Fruit fly (Drosophila melanogaster) whole organism, prepupa: ENCODE data around the gene Pld3.

ENCODE experiments used
- Ets96B ChIP-seq: fragments of 200-800 bp; optimal IDR thresholded peaks from 2 replicates; lab custom pipeline; 2019; ENCODE audit warnings: missing biosample characterization, mild to moderate bottlenecking, missing genetic modification characterization, moderate library complexity
- Met ChIP-seq: fragments of 200-800 bp; sonication (Bioruptor generic); optimal IDR thresholded peaks from 3 replicates; lab custom pipeline; 2016; ENCODE audit warnings: missing biosample characterization, missing genetic modification characterization
- svp ChIP-seq: fragments of 200-800 bp; sonication (Bioruptor generic); peaks from one replicate; lab custom pipeline; 2016; ENCODE audit warnings: missing biosample characterization, missing genetic modification characterization
- vri ChIP-seq: fragments of 200-800 bp; sonication (Bioruptor generic); optimal IDR thresholded peaks from 3 replicates; lab custom pipeline; 2016; ENCODE audit warnings: missing biosample characterization, mild to moderate bottlenecking, missing genetic modification characterization

DNA sequence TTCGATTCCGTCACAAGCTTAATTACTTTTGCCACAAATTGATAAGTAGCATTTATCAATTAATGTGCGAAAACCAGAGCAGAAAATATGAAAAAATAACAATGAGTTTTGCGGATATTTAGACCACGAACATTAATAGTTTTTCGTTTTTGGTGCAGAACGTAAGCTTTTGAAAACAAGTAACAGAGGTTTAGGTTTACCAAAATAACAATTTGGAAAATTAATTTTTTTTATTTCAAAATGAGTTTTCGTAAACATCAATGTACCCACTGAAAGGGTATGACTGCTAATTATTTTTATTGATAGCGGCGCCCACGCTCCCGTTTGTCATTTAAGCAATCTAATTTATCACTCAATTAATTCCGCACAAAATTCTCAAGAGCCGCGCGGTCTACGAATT lies 36.7 kb downstream of the Pld3 start:
- no peak for TF ChIP-seq svp (GFP tag; lab: Kevin White, UChicago)
- TF ChIP-seq vri (GFP tag; lab: Kevin White, UChicago), result no peak
- TF ChIP-seq Met (GFP tag; lab: Kevin White, UChicago), result no peak
- no peak for TF ChIP-seq Ets96B (tag; lab: Kevin White, UChicago)
